Worm (Caenorhabditis elegans) whole organism, L4/young adult: ENCODE measurements around the gene nhr-263.

ENCODE experiments used
- W03F9.2 ChIP-seq: fragments of 150-350 bp; optimal IDR thresholded peaks from 2 replicates; lab custom pipeline; 2014; ENCODE audit warnings: missing biosample characterization, missing genetic modification characterization
- dao-5 ChIP-seq: sonication (generic microtip); optimal IDR thresholded peaks from 2 replicates; lab custom pipeline; 2016; ENCODE audit warnings: missing genotype, missing genetic modification characterization, moderate library complexity, missing compliant biosample characterization

DNA sequence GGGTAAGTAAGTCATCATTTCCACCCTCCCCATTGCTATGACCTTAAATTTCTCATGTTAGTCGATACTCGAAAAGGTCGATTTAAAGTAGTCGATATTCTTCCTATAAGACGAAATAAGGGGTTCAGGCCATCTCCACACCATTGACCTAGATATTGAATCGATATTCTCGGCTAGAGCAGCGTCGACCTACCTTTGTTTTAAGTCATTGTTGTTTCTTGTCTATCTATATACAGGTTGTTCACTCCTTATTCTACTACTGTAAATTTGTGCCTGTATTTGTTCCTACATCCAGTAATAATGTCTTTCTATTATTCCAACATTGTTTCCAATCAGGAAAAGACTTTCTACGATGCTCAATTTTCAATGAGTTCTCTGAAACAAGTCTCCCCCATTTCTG lies 14.9 kb downstream of the nhr-263 start, which contains the start of gene F10G2.4:
- TF ChIP-seq dao-5 (tag; lab: Kevin White, UChicago) (no peak), W03F9.2 (tag; lab: Kevin White, UChicago) (no peak)
